Worm (Caenorhabditis elegans) whole organism, midembryonic: ENCODE data around the gene F14F3.5.

Experiments used
- cog-1 ChIP-seq: sonication (generic microtip); optimal IDR thresholded peaks from 2 replicates; lab custom pipeline; 2016; ENCODE audit warnings: missing genetic modification characterization, missing compliant biosample characterization
- flt-1 ChIP-seq: fragments of 200-800 bp; sonication (Bioruptor generic); IDR thresholded peaks from 2 replicates; pipeline ENCODE4 v1.3.6; 2022; ENCODE audit warnings: missing genetic modification characterization, missing compliant biosample characterization
- tab-1 ChIP-seq: fragments of 200-800 bp; sonication (Bioruptor generic); IDR thresholded peaks from 2 replicates; pipeline ENCODE4 v1.3.6; 2022; ENCODE audit warnings: missing genetic modification characterization, missing compliant biosample characterization
- ztf-23 ChIP-seq: fragments of 200-800 bp; sonication (Bioruptor generic); IDR thresholded peaks from 2 replicates; pipeline ENCODE4 v1.3.6; 2022; ENCODE audit warnings: missing genetic modification reagents, missing genetic modification characterization, missing compliant biosample characterization

DNA sequence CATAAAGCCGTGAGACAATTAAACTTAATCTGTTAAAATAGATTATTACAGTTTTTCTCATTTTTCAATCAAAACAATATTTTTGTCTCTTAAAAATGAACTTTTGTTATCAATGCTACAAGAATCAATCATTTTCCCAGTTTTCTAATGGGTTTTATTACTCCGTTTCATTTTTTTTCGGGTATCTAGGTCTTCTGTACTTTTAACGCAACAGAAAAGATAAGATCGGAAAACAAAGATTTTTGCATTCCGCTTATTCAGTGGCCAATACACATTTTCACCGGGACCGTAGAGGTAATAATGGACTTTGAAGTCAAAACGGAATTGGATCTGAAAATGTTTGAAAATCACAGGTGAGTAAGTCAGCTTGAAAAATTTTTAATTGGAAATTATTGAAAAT, 40.3 kb downstream of the F14F3.5 start, which contains the start of gene C33D3.4:
- no peak for TF ChIP-seq tab-1
- no peak for TF ChIP-seq cog-1 (tag; lab: Kevin White, UChicago)
- no peak for TF ChIP-seq ztf-23
- no peak for TF ChIP-seq flt-1
